Worm (Caenorhabditis elegans) whole organism, L1 larva: ENCODE data around the gene Y49E10.10.

Experiments
- C04F5.9 ChIP-seq: sonication (generic microtip); optimal IDR thresholded peaks from 2 replicates; lab custom pipeline; 2016; ENCODE audit warnings: missing genetic modification characterization, missing compliant biosample characterization
- F16B12.6 ChIP-seq: fragments of 150-350 bp; optimal IDR thresholded peaks from 2 replicates; lab custom pipeline; 2014; ENCODE audit warnings: missing biosample characterization, missing genetic modification characterization
- aha-1 ChIP-seq: fragments of 150-350 bp; optimal IDR thresholded peaks from 2 replicates; lab custom pipeline; 2014; ENCODE audit warnings: missing biosample characterization, missing genetic modification characterization
- alr-1 ChIP-seq: fragments of 200-800 bp; sonication (Bioruptor generic); optimal IDR thresholded peaks from 2 replicates; lab custom pipeline; 2018; ENCODE audit warnings: borderline replicate concordance, mild to moderate bottlenecking, missing genetic modification characterization, missing compliant biosample characterization
- aly-2 ChIP-seq: fragments of 150-350 bp; optimal IDR thresholded peaks from 2 replicates; lab custom pipeline; 2014; ENCODE audit warnings: missing biosample characterization, missing genetic modification characterization
- ama-1 ChIP-seq: fragments of 150-350 bp; optimal IDR thresholded peaks from 2 replicates; lab custom pipeline; 2014
- ceh-63 ChIP-seq: fragments of 200-800 bp; sonication (Bioruptor generic); optimal IDR thresholded peaks from 2 replicates; lab custom pipeline; 2018; ENCODE audit warnings: mild to moderate bottlenecking, missing genetic modification characterization, missing compliant biosample characterization
- ceh-8 ChIP-seq: fragments of 200-800 bp; sonication (Bioruptor generic); optimal IDR thresholded peaks from 2 replicates; lab custom pipeline; 2018; ENCODE audit warnings: mild to moderate bottlenecking, missing genetic modification characterization, moderate library complexity, missing compliant biosample characterization
- ceh-82 ChIP-seq, 3 experiments: fragments of 150-350 bp in 1 of 3; sonication (generic microtip) in 2 of 3; optimal IDR thresholded peaks; 2 replicates each; lab custom pipeline; 2014 to 2017; ENCODE audit warnings: missing biosample characterization in 3 of 3, missing genetic modification characterization in 3 of 3
- ceh-88 ChIP-seq: fragments of 200-800 bp; sonication (Bioruptor generic); IDR thresholded peaks from 2 replicates; pipeline ENCODE4 v1.3.6; 2022; ENCODE audit warnings: missing genetic modification characterization, missing compliant biosample characterization
- ceh-90 ChIP-seq: sonication (generic microtip); optimal IDR thresholded peaks from 2 replicates; lab custom pipeline; 2016; ENCODE audit warnings: missing genetic modification characterization, missing compliant biosample characterization
- efl-1 ChIP-seq, 4 experiments: fragments of 150-350 bp; optimal IDR thresholded peaks in 3 of 4; peaks in 1 of 4; 1 replicate in 1 of 4; 2 replicates in 3 of 4; lab custom pipeline; 2014; ENCODE audit warnings: missing biosample characterization in 2 of 4, missing genetic modification characterization in 2 of 4, missing genetic modification reagents in 2 of 4
- egl-27 ChIP-seq, 2 experiments: fragments of 150-350 bp in 1 of 2; sonication (generic microtip); optimal IDR thresholded peaks; 3 replicates each; lab custom pipeline; 2017 to 2018; ENCODE audit warnings: missing biosample characterization in 2 of 2, missing genetic modification characterization in 2 of 2, missing genetic modification reagents in 2 of 2
- elt-2 ChIP-seq: sonication (generic microtip); optimal IDR thresholded peaks from 2 replicates; lab custom pipeline; 2016; ENCODE audit warnings: missing genetic modification characterization, mild to moderate bottlenecking, inconsistent platforms, missing compliant biosample characterization, missing genetic modification reagents
- elt-3 ChIP-seq, 6 experiments: fragments of 150-350 bp in 1 of 6; sonication (generic microtip); optimal IDR thresholded peaks; 2 replicates each; lab custom pipeline; 2017 to 2018; ENCODE audit warnings: missing biosample characterization in 6 of 6, missing genetic modification characterization in 6 of 6, inconsistent platforms in 1 of 6
- ets-5 ChIP-seq: fragments of 200-800 bp; sonication (Bioruptor generic); IDR thresholded peaks from 2 replicates; pipeline ENCODE4 v1.3.6; 2022; ENCODE audit warnings: missing genetic modification characterization, missing compliant biosample characterization
- fkh-10 ChIP-seq: sonication (generic microtip); optimal IDR thresholded peaks from 2 replicates; lab custom pipeline; 2017; ENCODE audit warnings: missing biosample characterization, missing genetic modification reagents, missing genetic modification characterization
- fkh-4 ChIP-seq: sonication (generic microtip); optimal IDR thresholded peaks from 2 replicates; lab custom pipeline; 2016; ENCODE audit warnings: missing compliant biosample characterization, missing genetic modification characterization, borderline replicate concordance
- fos-1 ChIP-seq: fragments of 150-350 bp; optimal IDR thresholded peaks from 2 replicates; lab custom pipeline; 2014; ENCODE audit warnings: missing biosample characterization, missing genetic modification characterization
- grh-1 ChIP-seq: fragments of 200-800 bp; sonication (Bioruptor generic); IDR thresholded peaks from 2 replicates; pipeline ENCODE4 v1.3.6; 2022; ENCODE audit warnings: missing genetic modification reagents, missing genetic modification characterization, missing compliant biosample characterization
- hlh-17 ChIP-seq: fragments of 200-800 bp; sonication (Bioruptor generic); optimal IDR thresholded peaks from 2 replicates; lab custom pipeline; 2018; ENCODE audit warnings: missing genetic modification characterization, mild to moderate bottlenecking, missing compliant biosample characterization, moderate library complexity, borderline replicate concordance
- hlh-4 ChIP-seq: sonication (generic microtip); optimal IDR thresholded peaks from 2 replicates; lab custom pipeline; 2016; ENCODE audit warnings: mild to moderate bottlenecking, missing genetic modification characterization, missing compliant biosample characterization
- irx-1 ChIP-seq: sonication (generic microtip); optimal IDR thresholded peaks from 2 replicates; lab custom pipeline; 2016; ENCODE audit warnings: missing genetic modification characterization, missing compliant biosample characterization
- isw-1 ChIP-seq: fragments of 200-800 bp; sonication (Bioruptor generic); IDR thresholded peaks from 2 replicates; pipeline ENCODE4 v1.3.6; 2022; ENCODE audit warnings: missing genetic modification characterization, missing compliant biosample characterization
- jun-1 ChIP-seq: fragments of 150-350 bp; optimal IDR thresholded peaks from 2 replicates; lab custom pipeline; 2014; ENCODE audit warnings: missing biosample characterization, missing genetic modification reagents, missing genetic modification characterization
- lin-13 ChIP-seq: fragments of 150-350 bp; optimal IDR thresholded peaks from 2 replicates; lab custom pipeline; 2014; ENCODE audit warnings: missing biosample characterization, missing genetic modification reagents, missing genetic modification characterization
- lin-14 ChIP-seq: fragments of 200-800 bp; sonication (Bioruptor generic); optimal IDR thresholded peaks from 2 replicates; lab custom pipeline; 2018; ENCODE audit warnings: mild to moderate bottlenecking, missing genetic modification characterization, moderate library complexity, missing compliant biosample characterization
- lin-35 ChIP-seq, 2 experiments: fragments of 150-350 bp; optimal IDR thresholded peaks; 2 replicates each; lab custom pipeline; 2014; ENCODE audit warnings: missing biosample characterization in 2 of 2, missing genetic modification characterization in 2 of 2, missing genetic modification reagents in 2 of 2
- lir-3 ChIP-seq: sonication (generic microtip); optimal IDR thresholded peaks from 2 replicates; lab custom pipeline; 2016; ENCODE audit warnings: mild to moderate bottlenecking, missing genetic modification characterization, moderate library complexity, missing compliant biosample characterization; ENCODE audit not compliant: poor library complexity
- mab-9 ChIP-seq: fragments of 200-800 bp; sonication (Bioruptor generic); IDR thresholded peaks from 2 replicates; pipeline ENCODE4 v1.3.6; 2022; ENCODE audit warnings: missing genetic modification reagents, missing genetic modification characterization, missing compliant biosample characterization
- mdl-1 ChIP-seq, 2 experiments: fragments of 150-350 bp; optimal IDR thresholded peaks; 2 replicates each; lab custom pipeline; 2014 to 2017; ENCODE audit warnings: missing biosample characterization in 2 of 2, missing genetic modification characterization in 2 of 2, inconsistent platforms in 1 of 2
- mef-2 ChIP-seq: fragments of 150-350 bp; optimal IDR thresholded peaks from 2 replicates; lab custom pipeline; 2014; ENCODE audit warnings: missing biosample characterization, missing genetic modification characterization
- nhr-11 ChIP-seq: fragments of 150-350 bp; optimal IDR thresholded peaks from 2 replicates; lab custom pipeline; 2014; ENCODE audit warnings: missing biosample characterization, missing genetic modification characterization
- nhr-19 ChIP-seq: fragments of 200-800 bp; sonication (Bioruptor generic); conservative IDR thresholded peaks from 2 replicates; pipeline ENCODE4 v1.3.6; 2022; ENCODE audit warnings: missing genetic modification characterization, missing compliant biosample characterization
- nhr-20 ChIP-seq: sonication (generic microtip); optimal IDR thresholded peaks from 2 replicates; lab custom pipeline; 2016; ENCODE audit warnings: mild to moderate bottlenecking, missing genetic modification characterization, missing compliant biosample characterization
- nhr-28 ChIP-seq: fragments of 150-350 bp; optimal IDR thresholded peaks from 2 replicates; lab custom pipeline; 2014; ENCODE audit warnings: missing biosample characterization, missing genetic modification characterization
- nhr-47 ChIP-seq: sonication (generic microtip); optimal IDR thresholded peaks from 2 replicates; lab custom pipeline; 2016; ENCODE audit warnings: mild to moderate bottlenecking, missing genetic modification characterization, moderate library complexity, missing compliant biosample characterization
- nhr-76 ChIP-seq: sonication (generic microtip); optimal IDR thresholded peaks from 2 replicates; lab custom pipeline; 2017; ENCODE audit warnings: missing biosample characterization, missing genetic modification characterization
- nhr-77 ChIP-seq: fragments of 150-350 bp; optimal IDR thresholded peaks from 2 replicates; lab custom pipeline; 2014; ENCODE audit warnings: missing biosample characterization, missing genetic modification characterization
- nhr-84 ChIP-seq: sonication (generic microtip); optimal IDR thresholded peaks from 2 replicates; lab custom pipeline; 2017; ENCODE audit warnings: missing biosample characterization, missing genetic modification characterization
- nhr-85 ChIP-seq: sonication (generic microtip); peaks from one replicate; lab custom pipeline; 2016; ENCODE audit warnings: missing genetic modification characterization, inconsistent platforms, missing compliant biosample characterization
- pax-3 ChIP-seq: fragments of 200-800 bp; sonication (Bioruptor generic); optimal IDR thresholded peaks from 2 replicates; lab custom pipeline; 2018; ENCODE audit warnings: mild to moderate bottlenecking, missing genetic modification characterization, moderate library complexity, missing compliant biosample characterization
- pqm-1 ChIP-seq: sonication (generic microtip); optimal IDR thresholded peaks from 3 replicates; lab custom pipeline; 2017; ENCODE audit warnings: missing biosample characterization, missing genetic modification characterization
- skn-1 ChIP-seq: fragments of 150-350 bp; optimal IDR thresholded peaks from 2 replicates; lab custom pipeline; 2014; ENCODE audit warnings: missing biosample characterization, missing genetic modification characterization
- sptf-1 ChIP-seq: fragments of 150-350 bp; optimal IDR thresholded peaks from 2 replicates; lab custom pipeline; 2014; ENCODE audit warnings: missing biosample characterization, missing genetic modification characterization
- swsn-7 ChIP-seq: sonication (generic microtip); optimal IDR thresholded peaks from 2 replicates; lab custom pipeline; 2016; ENCODE audit warnings: missing genetic modification characterization, missing compliant biosample characterization
- tlp-1 ChIP-seq: fragments of 150-350 bp; optimal IDR thresholded peaks from 2 replicates; lab custom pipeline; 2014; ENCODE audit warnings: missing biosample characterization, missing genetic modification characterization
- vab-15 ChIP-seq: sonication (generic microtip); optimal IDR thresholded peaks from 2 replicates; lab custom pipeline; 2017; ENCODE audit warnings: missing genotype, mild to moderate bottlenecking, missing genetic modification characterization, missing compliant biosample characterization
- xbp-1 ChIP-seq: sonication (generic microtip); optimal IDR thresholded peaks from 2 replicates; lab custom pipeline; 2016; ENCODE audit warnings: missing genetic modification characterization, missing compliant biosample characterization
- zag-1 ChIP-seq: fragments of 150-350 bp; optimal IDR thresholded peaks from 2 replicates; lab custom pipeline; 2014; ENCODE audit warnings: missing biosample characterization, missing genetic modification characterization
- ztf-11 ChIP-seq, 2 experiments: sonication (generic microtip); optimal IDR thresholded peaks; 2 replicates each; lab custom pipeline; 2016 to 2017; ENCODE audit warnings: missing genetic modification characterization in 2 of 2, missing biosample characterization in 1 of 2, missing compliant biosample characterization in 1 of 2
- ztf-4 ChIP-seq: fragments of 150-350 bp; optimal IDR thresholded peaks from 2 replicates; lab custom pipeline; 2014; ENCODE audit warnings: missing biosample characterization, missing genetic modification characterization

Y49E10.10 gene

ce11 chrIII:12429579-12430084 lies 34.4 kb downstream of the Y49E10.10 start, which contains the start of gene snr-6 (continued):
- no peak for TF ChIP-seq zag-1 (tag; lab: Kevin White, UChicago)
- TF ChIP-seq ceh-82 (tag; optimal IDR thresholded peaks at IDR 0.05; lab: Kevin White, UChicago) = peak; percentile 48 to 90 (median 54)
- TF ChIP-seq ets-5 (GFP tag; lab: Robert Waterston, UW) = no peak
- TF ChIP-seq ceh-88 (GFP tag; lab: Robert Waterston, UW) = no peak
- no peak for TF ChIP-seq hlh-4 (tag; lab: Kevin White, UChicago)
- no peak for TF ChIP-seq ztf-4 (tag; lab: Kevin White, UChicago)
- peak; percentile 62 to 97 for TF ChIP-seq efl-1 (optimal IDR thresholded peaks at IDR 0.05; lab: Kevin White, UChicago)
- peak; percentile 98 to 99 for TF ChIP-seq efl-1 (GFP tag; optimal IDR thresholded peaks at IDR 0.05 in 1 of 2; lab: Kevin White, UChicago)
- TF ChIP-seq irx-1 = peak; percentile 54
- TF ChIP-seq elt-3 (tag; optimal IDR thresholded peaks at IDR 0.05; lab: Kevin White, UChicago) = peak in 2 of 6 experiments; percentile 15 to 33
- TF ChIP-seq F16B12.6 = peak; percentile 98
- no peak for TF ChIP-seq nhr-11 (tag; lab: Kevin White, UChicago)
- peak; percentile 61 for TF ChIP-seq swsn-7 (tag; lab: Kevin White, UChicago)
- no peak for TF ChIP-seq hlh-17 (GFP tag; lab: Kevin White, UChicago)
- peak; percentile 23; the same call in 1 of the 2 replicates for TF ChIP-seq grh-1
- no peak for TF ChIP-seq mef-2 (tag; lab: Kevin White, UChicago)
- peak; percentile 83 for TF ChIP-seq nhr-47
- TF ChIP-seq nhr-76 (tag; lab: Kevin White, UChicago) = no peak
- peak; percentile 72 for TF ChIP-seq aly-2
- TF ChIP-seq pqm-1 (tag; lab: Kevin White, UChicago) = no peak
- peak; percentile 35 for TF ChIP-seq lir-3 (tag; lab: Kevin White, UChicago)
- no peak for TF ChIP-seq ama-1 (lab: Kevin White, UChicago)
- TF ChIP-seq ztf-11 (tag; optimal IDR thresholded peaks at IDR 0.05; lab: Kevin White, UChicago) = peak in 1 of 2 experiments; percentile 22
- peak; percentile 46 for TF ChIP-seq fkh-10 (GFP tag; lab: Kevin White, UChicago)
- TF ChIP-seq fos-1 = peak; percentile 81
- no peak for TF ChIP-seq sptf-1 (tag; lab: Kevin White, UChicago)
- TF ChIP-seq nhr-85 (tag; lab: Kevin White, UChicago) = peak; percentile 33
- peak; percentile 53 for TF ChIP-seq isw-1 (GFP tag; lab: Robert Waterston, UW)
- no peak for TF ChIP-seq mab-9 (GFP tag; lab: Robert Waterston, UW)
- no peak for TF ChIP-seq nhr-28
- no peak for TF ChIP-seq vab-15 (tag; lab: Kevin White, UChicago)
- no peak for TF ChIP-seq fkh-4
- TF ChIP-seq lin-14 (GFP tag; lab: Kevin White, UChicago) = peak; percentile 60
- TF ChIP-seq mdl-1 (tag; optimal IDR thresholded peaks at IDR 0.05; lab: Kevin White, UChicago) = peak in 1 of 2 experiments; percentile 67
- TF ChIP-seq elt-2 (tag; lab: Kevin White, UChicago) = no peak
- TF ChIP-seq lin-13 (GFP tag; lab: Kevin White, UChicago) = peak; percentile 69
- peak; percentile 66 for TF ChIP-seq nhr-20 (tag; lab: Kevin White, UChicago)
- TF ChIP-seq nhr-77 = peak; percentile 61
- no peak for TF ChIP-seq ceh-63
- no peak for TF ChIP-seq alr-1 (tag; lab: Kevin White, UChicago)
- TF ChIP-seq pax-3 (tag; lab: Kevin White, UChicago) = peak; percentile 22
- peak; percentile 90 for TF ChIP-seq skn-1 (tag; lab: Kevin White, UChicago)
- TF ChIP-seq C04F5.9 (tag; lab: Kevin White, UChicago) = peak; percentile 41
- TF ChIP-seq nhr-84 (tag; lab: Kevin White, UChicago) = no peak
- peak; percentile 73 for TF ChIP-seq xbp-1 (tag; lab: Kevin White, UChicago)
- TF ChIP-seq ceh-90 (tag; lab: Kevin White, UChicago) = peak; percentile 41
- no peak for TF ChIP-seq ceh-8 (GFP tag; lab: Kevin White, UChicago)
- peak; percentile 41 for TF ChIP-seq jun-1 (tag; lab: Kevin White, UChicago)
- no peak for TF ChIP-seq tlp-1 (tag; lab: Kevin White, UChicago)
- TF ChIP-seq lin-35 (GFP tag; optimal IDR thresholded peaks at IDR 0.05; lab: Kevin White, UChicago) = peak; percentile 99
- no peak; the same call in 1 of the 2 replicates for TF ChIP-seq nhr-19 (GFP tag; lab: Robert Waterston, UW)
- TF ChIP-seq egl-27 (tag; optimal IDR thresholded peaks at IDR 0.05; lab: Kevin White, UChicago) = no peak
- TF ChIP-seq aha-1 (tag; lab: Kevin White, UChicago) = peak; percentile 2
